Fruit fly (Drosophila melanogaster): Measurements from ENCODE around the gene AnxB9.

DNA sequence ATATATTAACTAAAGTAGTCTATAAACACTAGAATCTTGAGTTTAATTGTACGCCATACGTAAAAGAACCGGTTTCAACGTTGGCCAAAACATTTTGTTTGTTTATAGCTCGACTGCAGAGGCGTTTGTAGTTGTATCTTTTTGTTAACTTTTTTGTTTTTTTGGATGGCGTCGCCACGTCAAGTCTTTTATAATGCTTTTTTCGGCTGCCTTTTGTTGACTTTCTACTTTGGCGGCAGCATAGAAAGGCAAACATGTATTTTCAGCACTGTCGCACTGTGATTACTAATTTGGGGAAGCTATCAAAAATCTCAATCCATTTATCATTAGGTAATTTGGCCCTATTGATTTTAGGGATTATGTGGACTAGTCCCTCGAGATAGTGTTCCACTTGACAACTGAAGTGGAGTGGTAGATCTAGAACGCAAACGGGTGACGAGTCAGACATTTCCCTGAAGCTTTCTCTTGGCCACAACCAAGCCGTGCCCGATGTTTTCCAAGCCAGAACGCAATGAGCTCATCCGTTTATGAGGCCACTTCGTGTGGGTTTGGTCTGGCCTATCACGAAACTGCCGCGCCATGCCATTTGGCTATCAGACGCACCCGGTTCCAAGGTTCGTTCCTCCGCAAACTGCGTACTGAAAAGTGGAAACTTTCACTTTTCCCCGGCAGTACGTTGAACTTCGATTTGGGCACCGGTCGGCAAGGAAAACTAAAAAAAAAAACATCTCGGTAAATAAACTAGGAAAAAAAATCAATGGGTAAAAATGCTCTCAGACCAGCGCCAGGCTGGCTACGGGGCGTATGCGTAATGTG, 1.6 kb downstream of the AnxB9 start:
- no peak for TF ChIP-seq CTCF (optimal IDR thresholded peaks at IDR 0.05)
- no peak for TF ChIP-seq CG8478 (optimal IDR thresholded peaks at IDR 0.05)
